Worm (Caenorhabditis elegans) whole organism, L1 larva: Measurements from ENCODE around the gene sru-29.

Source experiments
- C16A3.4 ChIP-seq: fragments of 150-350 bp; optimal IDR thresholded peaks from 2 replicates; lab custom pipeline; 2014; ENCODE audit warnings: missing biosample characterization, missing genetic modification characterization
- alr-1 ChIP-seq: fragments of 200-800 bp; sonication (Bioruptor generic); optimal IDR thresholded peaks from 2 replicates; lab custom pipeline; 2018; ENCODE audit warnings: borderline replicate concordance, mild to moderate bottlenecking, missing genetic modification characterization, missing compliant biosample characterization
- ama-1 ChIP-seq: fragments of 150-350 bp; optimal IDR thresholded peaks from 2 replicates; lab custom pipeline; 2014
- blmp-1 ChIP-seq: fragments of 150-350 bp; optimal IDR thresholded peaks from 2 replicates; lab custom pipeline; 2014; ENCODE audit warnings: missing biosample characterization, missing genetic modification characterization
- ceh-82 ChIP-seq, 3 experiments: fragments of 150-350 bp in 1 of 3; sonication (generic microtip) in 2 of 3; optimal IDR thresholded peaks; 2 replicates each; lab custom pipeline; 2014 to 2017; ENCODE audit warnings: missing biosample characterization in 3 of 3, missing genetic modification characterization in 3 of 3
- ceh-88 ChIP-seq: fragments of 200-800 bp; sonication (Bioruptor generic); IDR thresholded peaks from 2 replicates; pipeline ENCODE4 v1.3.6; 2022; ENCODE audit warnings: missing genetic modification characterization, missing compliant biosample characterization
- dpl-1 ChIP-seq, 3 experiments: fragments of 150-350 bp in 2 of 3; sonication (generic microtip) in 1 of 3; optimal IDR thresholded peaks; 2 replicates each; lab custom pipeline; 2014 to 2017; ENCODE audit warnings: missing biosample characterization in 3 of 3, missing genetic modification characterization in 3 of 3, missing genetic modification reagents in 3 of 3
- dsc-1 ChIP-seq: sonication (generic microtip); optimal IDR thresholded peaks from 2 replicates; lab custom pipeline; 2016; ENCODE audit warnings: mild to moderate bottlenecking, missing genetic modification characterization, missing compliant biosample characterization
- efl-1 ChIP-seq, 4 experiments: fragments of 150-350 bp; optimal IDR thresholded peaks in 3 of 4; peaks in 1 of 4; 1 replicate in 1 of 4; 2 replicates in 3 of 4; lab custom pipeline; 2014; ENCODE audit warnings: missing biosample characterization in 2 of 4, missing genetic modification characterization in 2 of 4, missing genetic modification reagents in 2 of 4
- egl-13 ChIP-seq: sonication (generic microtip); optimal IDR thresholded peaks from 2 replicates; lab custom pipeline; 2016; ENCODE audit warnings: missing genotype, missing genetic modification reagents, missing genetic modification characterization, missing compliant biosample characterization
- egl-27 ChIP-seq, 2 experiments: fragments of 150-350 bp in 1 of 2; sonication (generic microtip); optimal IDR thresholded peaks; 3 replicates each; lab custom pipeline; 2017 to 2018; ENCODE audit warnings: missing biosample characterization in 2 of 2, missing genetic modification characterization in 2 of 2, missing genetic modification reagents in 2 of 2
- elt-2 ChIP-seq: sonication (generic microtip); optimal IDR thresholded peaks from 2 replicates; lab custom pipeline; 2016; ENCODE audit warnings: missing genetic modification characterization, mild to moderate bottlenecking, inconsistent platforms, missing compliant biosample characterization, missing genetic modification reagents
- elt-3 ChIP-seq, 6 experiments: fragments of 150-350 bp in 1 of 6; sonication (generic microtip); optimal IDR thresholded peaks; 2 replicates each; lab custom pipeline; 2017 to 2018; ENCODE audit warnings: missing biosample characterization in 6 of 6, missing genetic modification characterization in 6 of 6, inconsistent platforms in 1 of 6
- fkh-4 ChIP-seq: sonication (generic microtip); optimal IDR thresholded peaks from 2 replicates; lab custom pipeline; 2016; ENCODE audit warnings: missing compliant biosample characterization, missing genetic modification characterization, borderline replicate concordance
- fkh-8 ChIP-seq: sonication (generic microtip); optimal IDR thresholded peaks from 2 replicates; lab custom pipeline; 2016; ENCODE audit warnings: mild to moderate bottlenecking, missing genetic modification characterization, missing compliant biosample characterization
- hlh-17 ChIP-seq: fragments of 200-800 bp; sonication (Bioruptor generic); optimal IDR thresholded peaks from 2 replicates; lab custom pipeline; 2018; ENCODE audit warnings: missing genetic modification characterization, mild to moderate bottlenecking, missing compliant biosample characterization, moderate library complexity, borderline replicate concordance
- jun-1 ChIP-seq: fragments of 150-350 bp; optimal IDR thresholded peaks from 2 replicates; lab custom pipeline; 2014; ENCODE audit warnings: missing biosample characterization, missing genetic modification reagents, missing genetic modification characterization
- lin-14 ChIP-seq: fragments of 200-800 bp; sonication (Bioruptor generic); optimal IDR thresholded peaks from 2 replicates; lab custom pipeline; 2018; ENCODE audit warnings: mild to moderate bottlenecking, missing genetic modification characterization, moderate library complexity, missing compliant biosample characterization
- lin-35 ChIP-seq, 2 experiments: fragments of 150-350 bp; optimal IDR thresholded peaks; 2 replicates each; lab custom pipeline; 2014; ENCODE audit warnings: missing biosample characterization in 2 of 2, missing genetic modification characterization in 2 of 2, missing genetic modification reagents in 2 of 2
- lsy-2 ChIP-seq, 2 experiments: fragments of 150-350 bp; optimal IDR thresholded peaks; 2 replicates each; lab custom pipeline; 2014; ENCODE audit warnings: missing biosample characterization in 2 of 2, missing genetic modification characterization in 2 of 2
- mdl-1 ChIP-seq, 2 experiments: fragments of 150-350 bp; optimal IDR thresholded peaks; 2 replicates each; lab custom pipeline; 2014 to 2017; ENCODE audit warnings: missing biosample characterization in 2 of 2, missing genetic modification characterization in 2 of 2, inconsistent platforms in 1 of 2
- mef-2 ChIP-seq: fragments of 150-350 bp; optimal IDR thresholded peaks from 2 replicates; lab custom pipeline; 2014; ENCODE audit warnings: missing biosample characterization, missing genetic modification characterization
- mep-1 ChIP-seq: fragments of 150-350 bp; optimal IDR thresholded peaks from 2 replicates; lab custom pipeline; 2014; ENCODE audit warnings: missing biosample characterization, missing genetic modification characterization
- nhr-11 ChIP-seq: fragments of 150-350 bp; optimal IDR thresholded peaks from 2 replicates; lab custom pipeline; 2014; ENCODE audit warnings: missing biosample characterization, missing genetic modification characterization
- nhr-19 ChIP-seq: fragments of 200-800 bp; sonication (Bioruptor generic); conservative IDR thresholded peaks from 2 replicates; pipeline ENCODE4 v1.3.6; 2022; ENCODE audit warnings: missing genetic modification characterization, missing compliant biosample characterization
- nhr-20 ChIP-seq: sonication (generic microtip); optimal IDR thresholded peaks from 2 replicates; lab custom pipeline; 2016; ENCODE audit warnings: mild to moderate bottlenecking, missing genetic modification characterization, missing compliant biosample characterization
- nhr-47 ChIP-seq: sonication (generic microtip); optimal IDR thresholded peaks from 2 replicates; lab custom pipeline; 2016; ENCODE audit warnings: mild to moderate bottlenecking, missing genetic modification characterization, moderate library complexity, missing compliant biosample characterization
- nhr-71 ChIP-seq: sonication (generic microtip); optimal IDR thresholded peaks from 2 replicates; lab custom pipeline; 2016; ENCODE audit warnings: mild to moderate bottlenecking, missing genetic modification characterization, moderate library complexity, missing compliant biosample characterization
- nhr-76 ChIP-seq: sonication (generic microtip); optimal IDR thresholded peaks from 2 replicates; lab custom pipeline; 2017; ENCODE audit warnings: missing biosample characterization, missing genetic modification characterization
- nhr-77 ChIP-seq: fragments of 150-350 bp; optimal IDR thresholded peaks from 2 replicates; lab custom pipeline; 2014; ENCODE audit warnings: missing biosample characterization, missing genetic modification characterization
- nhr-84 ChIP-seq: sonication (generic microtip); optimal IDR thresholded peaks from 2 replicates; lab custom pipeline; 2017; ENCODE audit warnings: missing biosample characterization, missing genetic modification characterization
- nhr-85 ChIP-seq: sonication (generic microtip); peaks from one replicate; lab custom pipeline; 2016; ENCODE audit warnings: missing genetic modification characterization, inconsistent platforms, missing compliant biosample characterization
- nhr-90 ChIP-seq: sonication (generic microtip); optimal IDR thresholded peaks from 2 replicates; lab custom pipeline; 2016; ENCODE audit warnings: mild to moderate bottlenecking, missing genetic modification characterization, missing compliant biosample characterization; ENCODE audit not compliant: poor library complexity
- pqm-1 ChIP-seq: sonication (generic microtip); optimal IDR thresholded peaks from 3 replicates; lab custom pipeline; 2017; ENCODE audit warnings: missing biosample characterization, missing genetic modification characterization
- rnt-1 ChIP-seq: sonication (generic microtip); optimal IDR thresholded peaks from 2 replicates; lab custom pipeline; 2016; ENCODE audit warnings: mild to moderate bottlenecking, missing genetic modification characterization, moderate library complexity, missing compliant biosample characterization
- skn-1 ChIP-seq: fragments of 150-350 bp; optimal IDR thresholded peaks from 2 replicates; lab custom pipeline; 2014; ENCODE audit warnings: missing biosample characterization, missing genetic modification characterization
- snu-23 ChIP-seq: sonication (generic microtip); optimal IDR thresholded peaks from 2 replicates; lab custom pipeline; 2016; ENCODE audit warnings: missing genetic modification characterization, missing compliant biosample characterization
- swsn-7 ChIP-seq: sonication (generic microtip); optimal IDR thresholded peaks from 2 replicates; lab custom pipeline; 2016; ENCODE audit warnings: missing genetic modification characterization, missing compliant biosample characterization
- tbx-2 ChIP-seq: sonication (generic microtip); optimal IDR thresholded peaks from 2 replicates; lab custom pipeline; 2016; ENCODE audit warnings: missing genetic modification characterization, missing compliant biosample characterization
- tlp-1 ChIP-seq: fragments of 150-350 bp; optimal IDR thresholded peaks from 2 replicates; lab custom pipeline; 2014; ENCODE audit warnings: missing biosample characterization, missing genetic modification characterization
- unc-62 ChIP-seq: fragments of 150-350 bp; optimal IDR thresholded peaks from 2 replicates; lab custom pipeline; 2014; ENCODE audit warnings: missing biosample characterization, missing genetic modification reagents, missing genetic modification characterization
- unc-98 ChIP-seq: fragments of 200-800 bp; sonication (Bioruptor generic); IDR thresholded peaks from 2 replicates; pipeline ENCODE4 v1.3.6; 2022; ENCODE audit warnings: missing genetic modification characterization, missing compliant biosample characterization
- xbp-1 ChIP-seq: sonication (generic microtip); optimal IDR thresholded peaks from 2 replicates; lab custom pipeline; 2016; ENCODE audit warnings: missing genetic modification characterization, missing compliant biosample characterization

sru-29 gene

ce11 chrV:9848576-9848975 is 37.3 kb downstream of the sru-29 start:
- no peak for TF ChIP-seq lin-14
- no peak for TF ChIP-seq xbp-1 (tag; lab: Kevin White, UChicago)
- TF ChIP-seq snu-23, result no peak
- TF ChIP-seq nhr-71 (tag; lab: Kevin White, UChicago), result no peak
- TF ChIP-seq ceh-88, result no peak
- no peak for TF ChIP-seq egl-27 (tag; optimal IDR thresholded peaks at IDR 0.05; lab: Kevin White, UChicago)
- TF ChIP-seq nhr-84 (tag; lab: Kevin White, UChicago), result no peak
- no peak for TF ChIP-seq unc-98 (GFP tag; lab: Robert Waterston, UW)

ce11 chrV:9853801-9854200 is 42.5 kb downstream of the sru-29 start:
- TF ChIP-seq ceh-82 (tag; optimal IDR thresholded peaks at IDR 0.05; lab: Kevin White, UChicago) (peak in 1 of 3 experiments; percentile 19), dpl-1 (GFP tag; optimal IDR thresholded peaks at IDR 0.05; lab: Kevin White, UChicago) (no peak), efl-1 (optimal IDR thresholded peaks at IDR 0.05; lab: Kevin White, UChicago) (peak in 1 of 2 experiments; percentile 1), efl-1 (GFP tag; optimal IDR thresholded peaks at IDR 0.05 in 1 of 2; lab: Kevin White, UChicago) (no peak), lsy-2 (tag; optimal IDR thresholded peaks at IDR 0.05; lab: Kevin White, UChicago) (peak in 1 of 2 experiments; percentile 12), ceh-88 (no peak), mep-1 (tag; lab: Kevin White, UChicago) (peak; percentile 6), lin-35 (GFP tag; optimal IDR thresholded peaks at IDR 0.05; lab: Kevin White, UChicago) (peak in 1 of 2 experiments; percentile 4), lin-14 (peak; percentile 67)
- TF ChIP-seq, all 84 proteins: peak for 6

ce11 chrV:9855920-9856852 is 44.9 kb downstream of the sru-29 start:
- peak in 2 of 3 experiments; percentile 45 to 51 for TF ChIP-seq dpl-1 (GFP tag; optimal IDR thresholded peaks at IDR 0.05; lab: Kevin White, UChicago)
- no peak for TF ChIP-seq nhr-84 (tag; lab: Kevin White, UChicago)
- peak; percentile 9 for TF ChIP-seq dsc-1 (tag; lab: Kevin White, UChicago)
- no peak for TF ChIP-seq unc-62
- peak in 1 of 6 experiments; percentile 25 for TF ChIP-seq elt-3 (tag; optimal IDR thresholded peaks at IDR 0.05; lab: Kevin White, UChicago)
- no peak for TF ChIP-seq nhr-11 (tag; lab: Kevin White, UChicago)
- TF ChIP-seq lsy-2 (tag; optimal IDR thresholded peaks at IDR 0.05; lab: Kevin White, UChicago), result peak; percentile 38 to 40
- peak; percentile 61 for TF ChIP-seq snu-23
- no peak for TF ChIP-seq hlh-17 (GFP tag; lab: Kevin White, UChicago)
- no peak for TF ChIP-seq mef-2 (tag; lab: Kevin White, UChicago)
- no peak for TF ChIP-seq jun-1 (tag; lab: Kevin White, UChicago)
- TF ChIP-seq lin-35 (GFP tag; optimal IDR thresholded peaks at IDR 0.05; lab: Kevin White, UChicago), result peak; percentile 11 to 51
- TF ChIP-seq egl-13 (tag; lab: Kevin White, UChicago), result no peak
- peak; percentile 9 for TF ChIP-seq nhr-90
- peak; percentile 51 to 67 for TF ChIP-seq efl-1 (optimal IDR thresholded peaks at IDR 0.05; lab: Kevin White, UChicago)
- TF ChIP-seq efl-1 (GFP tag; optimal IDR thresholded peaks at IDR 0.05 in 1 of 2; lab: Kevin White, UChicago), result peak; percentile 41 to 89
- no peak for TF ChIP-seq fkh-4 (tag; lab: Kevin White, UChicago)
- TF ChIP-seq mdl-1 (tag; optimal IDR thresholded peaks at IDR 0.05; lab: Kevin White, UChicago), result peak in 1 of 2 experiments; percentile 32
- TF ChIP-seq ama-1, result peak; percentile 4
- no peak for TF ChIP-seq pqm-1 (tag; lab: Kevin White, UChicago)
- TF ChIP-seq C16A3.4 (tag; lab: Kevin White, UChicago), result no peak
- peak; percentile 64 for TF ChIP-seq mep-1 (tag; lab: Kevin White, UChicago)
- peak; percentile 31 for TF ChIP-seq fkh-8 (tag; lab: Kevin White, UChicago)
- peak; percentile 66 for TF ChIP-seq nhr-85 (tag; lab: Kevin White, UChicago)
- no peak for TF ChIP-seq nhr-77 (tag; lab: Kevin White, UChicago)
- no peak for TF ChIP-seq skn-1 (tag; lab: Kevin White, UChicago)
- TF ChIP-seq nhr-47 (tag; lab: Kevin White, UChicago), result peak; percentile 32
- peak; percentile 31 for TF ChIP-seq nhr-71 (tag; lab: Kevin White, UChicago)
- TF ChIP-seq elt-2 (tag; lab: Kevin White, UChicago), result no peak
- TF ChIP-seq nhr-19, result peak; percentile 42
- no peak for TF ChIP-seq alr-1 (tag; lab: Kevin White, UChicago)
- TF ChIP-seq swsn-7 (tag; lab: Kevin White, UChicago), result peak; percentile 45
- TF ChIP-seq tbx-2, result peak; percentile 33
- TF ChIP-seq rnt-1, result peak; percentile 67
- TF ChIP-seq tlp-1 (tag; lab: Kevin White, UChicago), result no peak
- no peak for TF ChIP-seq nhr-76 (tag; lab: Kevin White, UChicago)
- peak; percentile 83 for TF ChIP-seq lin-14
- TF ChIP-seq nhr-20, result peak; percentile 56
- peak; percentile 75 for TF ChIP-seq blmp-1 (tag; lab: Kevin White, UChicago)
- peak; percentile 70 for TF ChIP-seq xbp-1 (tag; lab: Kevin White, UChicago)
- no peak for TF ChIP-seq ceh-82 (tag; optimal IDR thresholded peaks at IDR 0.05; lab: Kevin White, UChicago)
